Fruit fly (Drosophila melanogaster): ENCODE results near the gene Deaf1.

Deaf1 gene

dm6 chr3L:19861215-19861614, 43.2 kb downstream of the Deaf1 start (continued):
- TF ChIP-seq Dbx (GFP tag; IDR thresholded peaks at IDR 0.05), result 0 out of 3 replicates have a peak, but pooled peaks have one; percentile 26
- no peak for TF ChIP-seq sr (GFP tag; IDR thresholded peaks at IDR 0.05)
- TF ChIP-seq gcm (GFP tag; optimal IDR thresholded peaks at IDR 0.05), result no peak
- peak; percentile 35; the same call in 1 of the 2 replicates for TF ChIP-seq bbx (GFP tag; IDR thresholded peaks at IDR 0.05; ENCODE audit: partially characterized antibody)
- no peak for TF ChIP-seq sc (optimal IDR thresholded peaks at IDR 0.05)
- no peak for TF ChIP-seq sc (GFP tag; optimal IDR thresholded peaks at IDR 0.05)
- no peak for TF ChIP-seq CG31365 (tag; optimal IDR thresholded peaks at IDR 0.05)
- no peak for TF ChIP-seq tio (GFP tag; optimal IDR thresholded peaks at IDR 0.05)
- TF ChIP-seq emc (GFP tag; optimal IDR thresholded peaks at IDR 0.05), result no peak
- TF ChIP-seq CG15011 (GFP tag; optimal IDR thresholded peaks at IDR 0.05), result no peak
- TF ChIP-seq trem (tag; optimal IDR thresholded peaks at IDR 0.05), result peak; percentile 100
- peak; percentile 38 for TF ChIP-seq lab (GFP tag; optimal IDR thresholded peaks at IDR 0.05)
- peak in 1 of 2 experiments; percentile 11 for TF ChIP-seq bsh (GFP tag; optimal IDR thresholded peaks at IDR 0.05)
- no peak for TF ChIP-seq dysf (GFP tag; IDR thresholded peaks at IDR 0.05)
- TF ChIP-seq CG2875 (GFP tag; optimal IDR thresholded peaks at IDR 0.05), result no peak
- TF ChIP-seq CG1602 (GFP tag; optimal IDR thresholded peaks at IDR 0.05), result no peak
- peak; percentile 9 for TF ChIP-seq grau (tag; optimal IDR thresholded peaks at IDR 0.05)
- peak; percentile 46 for TF ChIP-seq sug (tag; optimal IDR thresholded peaks at IDR 0.05)
- peak; percentile 43; the same call in 1 of the 3 replicates for TF ChIP-seq CG6791 (GFP tag; IDR thresholded peaks at IDR 0.05; ENCODE audit: partially characterized antibody)
- TF ChIP-seq unc-4 (GFP tag; IDR thresholded peaks at IDR 0.05; ENCODE audit: partially characterized antibody), result 0 out of 2 replicates have a peak, but pooled peaks have one; percentile 23
- no peak for TF ChIP-seq tx (GFP tag; optimal IDR thresholded peaks at IDR 0.05)
- TF ChIP-seq jing (GFP tag; optimal IDR thresholded peaks at IDR 0.05), result no peak
- TF ChIP-seq CG12659 (GFP tag; optimal IDR thresholded peaks at IDR 0.05), result peak; percentile 30
- TF ChIP-seq CG6272 (GFP tag; IDR thresholded peaks at IDR 0.05), result no peak
- TF ChIP-seq E2f1 (GFP tag; IDR thresholded peaks at IDR 0.05), result no peak
- no peak for TF ChIP-seq corto (GFP tag; optimal IDR thresholded peaks at IDR 0.05)
- TF ChIP-seq Tbp (GFP tag; optimal IDR thresholded peaks at IDR 0.05), result no peak
- peak; percentile 49 for TF ChIP-seq CG9797 (GFP tag; optimal IDR thresholded peaks at IDR 0.05)
- TF ChIP-seq Blimp-1 (GFP tag; optimal IDR thresholded peaks at IDR 0.05), result no peak
- TF ChIP-seq Myb (GFP tag; optimal IDR thresholded peaks at IDR 0.05), result peak; percentile 41
- TF ChIP-seq CG7987 (GFP tag; optimal IDR thresholded peaks at IDR 0.05), result peak; percentile 42
- no peak for TF ChIP-seq Poxn (GFP tag; IDR thresholded peaks at IDR 0.05)
- TF ChIP-seq phol (tag; optimal IDR thresholded peaks at IDR 0.05), result peak; percentile 36
- TF ChIP-seq BtbVII (GFP tag; optimal IDR thresholded peaks at IDR 0.05), result peak; percentile 16
- TF ChIP-seq TFAM (GFP tag; optimal IDR thresholded peaks at IDR 0.05), result no peak
- TF ChIP-seq CG12769 (tag; optimal IDR thresholded peaks at IDR 0.05), result peak; percentile 42
- TF ChIP-seq ttk (GFP tag; IDR thresholded peaks at IDR 0.05), result no peak
- peak; percentile 24 for TF ChIP-seq CG10209 (GFP tag; optimal IDR thresholded peaks at IDR 0.05)
- no peak for TF ChIP-seq mam (GFP tag; optimal IDR thresholded peaks at IDR 0.05)
- TF ChIP-seq BEAF-32 (GFP tag; optimal IDR thresholded peaks at IDR 0.05), result peak; percentile 39
- no peak for TF ChIP-seq D19B (GFP tag; optimal IDR thresholded peaks at IDR 0.05)
- no peak for TF ChIP-seq C15 (GFP tag; IDR thresholded peaks at IDR 0.05)
- TF ChIP-seq ATbp (GFP tag; optimal IDR thresholded peaks at IDR 0.05), result no peak
- TF ChIP-seq B-H1 (GFP tag; IDR thresholded peaks at IDR 0.05), result no peak
- no peak for TF ChIP-seq Hr39 (optimal IDR thresholded peaks at IDR 0.05)
- no peak for TF ChIP-seq Camta (GFP tag; optimal IDR thresholded peaks at IDR 0.05)
- no peak for TF ChIP-seq btn (GFP tag; optimal IDR thresholded peaks at IDR 0.05)
- no peak for TF ChIP-seq ab (GFP tag; optimal IDR thresholded peaks at IDR 0.05)
- TF ChIP-seq chinmo (GFP tag; IDR thresholded peaks at IDR 0.05; ENCODE audit: partially characterized antibody), result peak; percentile 75; the same call in 2 of the 4 replicates
- TF ChIP-seq Atf-2 (GFP tag; optimal IDR thresholded peaks at IDR 0.05), result no peak
- no peak for TF ChIP-seq gt (GFP tag; IDR thresholded peaks at IDR 0.05)

Measured in whole organism, embryonic.